Worm (Caenorhabditis elegans): Measurements from ENCODE around the gene pho-13.

The pho-13 gene

DNA sequence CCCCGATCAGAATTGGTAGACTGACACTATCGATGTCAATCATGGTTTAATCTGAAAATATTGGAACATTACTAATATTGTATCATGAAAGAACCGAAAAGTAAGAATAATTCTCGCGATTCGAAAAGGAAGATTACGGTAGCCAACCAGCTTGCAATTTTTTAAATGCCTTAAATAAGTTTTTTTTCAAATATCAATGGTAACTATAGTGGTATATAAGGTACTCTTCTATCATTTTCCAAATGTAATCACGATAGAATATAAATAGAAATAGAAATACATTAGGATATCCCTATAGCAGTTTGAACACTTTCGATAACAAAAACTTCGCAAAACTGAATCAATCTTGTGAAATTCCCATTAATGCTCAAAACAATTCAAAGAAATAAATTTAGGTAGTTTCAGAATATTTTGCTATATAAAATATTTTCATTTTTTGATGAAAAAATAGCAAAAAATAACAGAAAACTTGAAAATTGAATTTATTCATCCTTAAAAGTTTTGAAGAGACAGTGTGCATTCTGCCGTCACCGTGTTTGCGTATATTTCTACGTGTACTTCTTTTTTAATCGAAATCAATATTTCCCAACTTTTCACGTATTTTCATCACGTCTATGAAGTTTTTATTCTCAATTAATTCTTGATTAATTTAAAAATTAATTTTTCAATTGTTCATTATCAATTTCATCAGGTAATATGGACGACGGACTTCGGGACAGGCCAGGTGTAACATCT lies 4.0 kb upstream of the pho-13 start, which contains the start of the genes F46C5.9 and rer-1 (continued):
- TF ChIP-seq lsy-2 (tag; optimal IDR thresholded peaks at IDR 0.05) (peak in 1 of 2 experiments; percentile 63), nhr-76 (tag; optimal IDR thresholded peaks at IDR 0.05) (no peak), F16B12.6 (tag; optimal IDR thresholded peaks at IDR 0.05) (peak; percentile 83), mep-1 (tag; optimal IDR thresholded peaks at IDR 0.05) (no peak)

- no peak for TF ChIP-seq jun-1 (tag; optimal IDR thresholded peaks at IDR 0.05)
- no peak for TF ChIP-seq egl-13 (tag; optimal IDR thresholded peaks at IDR 0.05)
- TF ChIP-seq irx-1 (tag; optimal IDR thresholded peaks at IDR 0.05) = no peak
- no peak for TF ChIP-seq nhr-12 (tag; optimal IDR thresholded peaks at IDR 0.05)
- TF ChIP-seq elt-3 (tag; optimal IDR thresholded peaks at IDR 0.05) = no peak
- TF ChIP-seq lin-14 (GFP tag; optimal IDR thresholded peaks at IDR 0.05) = no peak
- no peak for TF ChIP-seq ztf-11 (tag; optimal IDR thresholded peaks at IDR 0.05)
These were observed 1.7 kb upstream of the pho-13 start, which contains the start of gene F07H5.10 for ce11 chrII:8808482-8808881. Gene F07H5.10 (minus strand): TSS chrII:8808582.

ce11 chrII:8800830-8801229 lies 6.0 kb downstream of the pho-13 start, which contains the start of gene appg-2:
Gene appg-2 (plus strand): TSS chrII:8801130.
- TF ChIP-seq rnt-1 (tag; optimal IDR thresholded peaks at IDR 0.05) (no peak), efl-1 (optimal IDR thresholded peaks at IDR 0.05) (no peak), efl-1 (GFP tag; optimal IDR thresholded peaks at IDR 0.05 in 1 of 2) (peak in 1 of 2 experiments; percentile 18)

DNA sequence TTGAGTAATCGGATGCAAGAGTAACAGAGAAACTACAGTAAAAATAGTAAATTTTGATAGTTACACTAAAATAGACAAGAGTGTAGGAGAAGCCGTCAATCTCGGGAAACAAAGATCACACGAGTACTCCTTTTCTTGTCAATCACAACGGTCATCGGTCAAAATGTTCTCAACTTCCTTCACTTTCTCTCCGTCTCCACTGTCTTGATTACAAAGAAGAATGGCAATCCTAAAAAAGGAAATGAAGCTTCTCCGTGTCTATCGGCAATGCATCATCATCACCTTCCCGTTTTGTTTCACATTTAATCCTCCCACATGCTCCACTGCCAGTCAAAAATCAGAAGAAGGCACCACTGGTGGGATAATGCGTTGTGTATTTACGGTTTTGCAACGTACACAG lies 7.1 kb downstream of the pho-13 start:
- TF ChIP-seq tbx-2 (tag; optimal IDR thresholded peaks at IDR 0.05) = no peak
- TF ChIP-seq grh-1 (GFP tag; IDR thresholded peaks at IDR 0.05) = no peak
- TF ChIP-seq zag-1 (tag; optimal IDR thresholded peaks at IDR 0.05) = no peak
- TF ChIP-seq alr-1 (tag; optimal IDR thresholded peaks at IDR 0.05; ENCODE audit: borderline replicate concordance) = no peak
- no peak for TF ChIP-seq efl-3 (GFP tag; optimal IDR thresholded peaks at IDR 0.05)
- TF ChIP-seq swsn-7 (tag; optimal IDR thresholded peaks at IDR 0.05) = no peak
- TF ChIP-seq nhr-76 (tag; optimal IDR thresholded peaks at IDR 0.05) = no peak
- no peak for TF ChIP-seq ceh-82 (tag; optimal IDR thresholded peaks at IDR 0.05)
- TF ChIP-seq C04F5.9 (tag; optimal IDR thresholded peaks at IDR 0.05) = no peak
- no peak for TF ChIP-seq ces-1 (GFP tag; optimal IDR thresholded peaks at IDR 0.05)
- TF ChIP-seq lin-14 (GFP tag; optimal IDR thresholded peaks at IDR 0.05) = no peak
- TF ChIP-seq hlh-4 (tag; optimal IDR thresholded peaks at IDR 0.05) = no peak
- TF ChIP-seq nhr-90 (tag; optimal IDR thresholded peaks at IDR 0.05; ENCODE audit: poor library complexity) = no peak
- no peak for TF ChIP-seq nhr-28 (tag; optimal IDR thresholded peaks at IDR 0.05)

ce11 chrII:8796391-8796790 lies 10.4 kb downstream of the pho-13 start:
- TF ChIP-seq tbx-2 (tag; optimal IDR thresholded peaks at IDR 0.05) (peak; percentile 81), nhr-12 (tag; optimal IDR thresholded peaks at IDR 0.05) (no peak), F16B12.6 (tag; optimal IDR thresholded peaks at IDR 0.05) (no peak), lir-3 (tag; optimal IDR thresholded peaks at IDR 0.05; ENCODE audit: poor library complexity) (peak; percentile 14), ceh-63 (GFP tag; optimal IDR thresholded peaks at IDR 0.05) (no peak), grh-1 (GFP tag; IDR thresholded peaks at IDR 0.05) (no peak), ceh-82 (tag; optimal IDR thresholded peaks at IDR 0.05) (peak; percentile 48 to 68 (median 65)), unc-98 (GFP tag; IDR thresholded peaks at IDR 0.05) (no peak), hpl-2 (GFP tag; optimal IDR thresholded peaks at IDR 0.05) (no peak), ama-1 (optimal IDR thresholded peaks at IDR 0.05) (no peak), efl-3 (GFP tag; optimal IDR thresholded peaks at IDR 0.05) (no peak), alr-1 (tag; optimal IDR thresholded peaks at IDR 0.05; ENCODE audit: borderline replicate concordance) (no peak), dsc-1 (tag; optimal IDR thresholded peaks at IDR 0.05) (peak; percentile 53), unc-86 (tag; optimal IDR thresholded peaks at IDR 0.05) (peak; percentile 83), ceh-8 (GFP tag; optimal IDR thresholded peaks at IDR 0.05) (peak; percentile 32), lin-39 (tag; optimal IDR thresholded peaks at IDR 0.05) (no peak), pag-3 (tag; optimal IDR thresholded peaks at IDR 0.05; ENCODE audit: borderline replicate concordance, insufficient read depth) (no peak), sup-37 (GFP tag; optimal IDR thresholded peaks at IDR 0.05) (no peak), isw-1 (GFP tag; IDR thresholded peaks at IDR 0.05) (peak; percentile 59), snpc-4 (tag; optimal IDR thresholded peaks at IDR 0.05) (peak; percentile 13), unc-62 (GFP tag; optimal IDR thresholded peaks at IDR 0.05) (no peak), ceh-90 (tag; optimal IDR thresholded peaks at IDR 0.05) (no peak), nhr-77 (tag; optimal IDR thresholded peaks at IDR 0.05) (peak; percentile 7), snu-23 (GFP tag; optimal IDR thresholded peaks at IDR 0.05) (peak; percentile 70), tlp-1 (tag; optimal IDR thresholded peaks at IDR 0.05) (no peak)

Measured in whole organism, L1 larva.